Fruit fly (Drosophila melanogaster) Kc167 (cell line): ENCODE data around the gene CG43407.

Source experiments
- Myc ChIP-seq: fragments of >200 bp; optimal IDR thresholded peaks from 2 replicates; lab custom pipeline; 2017; ENCODE audit warnings: missing external identifiers
- Sin3A ChIP-seq: fragments of >200 bp; optimal IDR thresholded peaks from 2 replicates; lab custom pipeline; 2018; ENCODE audit warnings: missing external identifiers
- h ChIP-seq: fragments of >200 bp; optimal IDR thresholded peaks from 3 replicates; lab custom pipeline; 2018; ENCODE audit warnings: missing external identifiers
- psq ChIP-seq: fragments of >200 bp; optimal IDR thresholded peaks from 2 replicates; lab custom pipeline; 2017; ENCODE audit warnings: missing external identifiers
- ttk ChIP-seq: sonication (Bioruptor generic); optimal IDR thresholded peaks from 2 replicates; lab custom pipeline; 2017; ENCODE audit warnings: missing external identifiers

DNA sequence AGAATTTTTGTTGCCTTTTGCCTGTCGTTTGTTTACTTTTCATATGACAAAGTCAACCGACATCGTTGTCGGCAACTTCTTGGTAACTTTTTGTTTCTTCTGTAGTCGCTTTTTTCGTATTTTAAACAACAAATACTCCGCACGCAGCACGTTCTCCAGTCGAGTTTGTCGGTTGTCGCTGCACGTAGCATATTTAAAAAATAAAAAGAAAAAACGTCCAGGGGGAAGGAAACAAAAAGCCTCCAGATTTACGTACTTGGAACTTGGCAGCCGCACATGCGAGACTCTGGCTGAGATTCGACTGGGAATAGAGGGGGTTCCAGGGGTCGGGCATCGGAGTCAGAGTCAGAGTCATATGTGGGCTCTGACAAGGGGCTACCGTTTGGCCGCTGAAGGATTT, 31.5 kb downstream of the CG43407 start:
- no peak for TF ChIP-seq psq (lab: Kevin White, UChicago)
- no peak for TF ChIP-seq Myc (lab: Kevin White, UChicago)
- TF ChIP-seq Sin3A (lab: Kevin White, UChicago), result no peak
- TF ChIP-seq h (lab: Kevin White, UChicago), result no peak
- TF ChIP-seq ttk, result no peak
